Worm (Caenorhabditis elegans) whole organism, mixed stage, embryonic: ENCODE results near the gene F54E4.2.

Source experiments
- bed-3 ChIP-seq: fragments of 200-800 bp; sonication (Bioruptor generic); optimal IDR thresholded peaks from 3 replicates; lab custom pipeline; 2018; ENCODE audit warnings: mild to moderate bottlenecking, missing genetic modification characterization, moderate library complexity, missing compliant biosample characterization
- blmp-1 ChIP-seq: fragments of 150-350 bp; optimal IDR thresholded peaks from 2 replicates; lab custom pipeline; 2014; ENCODE audit warnings: missing biosample characterization, missing genetic modification characterization
- ceh-39 ChIP-seq: fragments of 150-350 bp; optimal IDR thresholded peaks from 2 replicates; lab custom pipeline; 2014; ENCODE audit warnings: missing biosample characterization, missing genetic modification characterization
- ceh-43 ChIP-seq: fragments of 200-800 bp; sonication (Bioruptor generic); optimal IDR thresholded peaks from 2 replicates; lab custom pipeline; 2018; ENCODE audit warnings: mild to moderate bottlenecking, missing genetic modification characterization, moderate library complexity, missing compliant biosample characterization
- ceh-83 ChIP-seq: fragments of 200-800 bp; sonication (Bioruptor generic); optimal IDR thresholded peaks from 2 replicates; lab custom pipeline; 2018; ENCODE audit warnings: mild to moderate bottlenecking, missing genetic modification characterization, missing compliant biosample characterization
- ces-1 ChIP-seq: fragments of 150-350 bp; optimal IDR thresholded peaks from 2 replicates; lab custom pipeline; 2014; ENCODE audit warnings: missing biosample characterization, missing genetic modification reagents, missing genetic modification characterization
- cnd-1 ChIP-seq: fragments of 200-800 bp; sonication (Bioruptor generic); optimal IDR thresholded peaks from 2 replicates; lab custom pipeline; 2018; ENCODE audit warnings: mild to moderate bottlenecking, missing genetic modification characterization, missing compliant biosample characterization
- drap-1 ChIP-seq: fragments of 200-800 bp; sonication (Bioruptor generic); optimal IDR thresholded peaks from 3 replicates; lab custom pipeline; 2018; ENCODE audit warnings: mild to moderate bottlenecking, missing genetic modification characterization, missing compliant biosample characterization
- elt-1 ChIP-seq: sonication (generic microtip); optimal IDR thresholded peaks from 2 replicates; lab custom pipeline; 2017; ENCODE audit warnings: missing genetic modification characterization, mild to moderate bottlenecking, missing compliant biosample characterization, antibody characterized with exemption, moderate library complexity, borderline replicate concordance; ENCODE audit not compliant: insufficient read depth
- elt-3 ChIP-seq: fragments of 150-350 bp; optimal IDR thresholded peaks from 2 replicates; lab custom pipeline; 2014; ENCODE audit warnings: missing biosample characterization, missing genetic modification characterization
- flh-1 ChIP-seq: fragments of 200-800 bp; sonication (Bioruptor generic); optimal IDR thresholded peaks from 2 replicates; lab custom pipeline; 2018; ENCODE audit warnings: mild to moderate bottlenecking, missing genetic modification characterization, moderate library complexity, missing compliant biosample characterization
- hlh-1 ChIP-seq: fragments of 150-350 bp; optimal IDR thresholded peaks from 2 replicates; lab custom pipeline; 2014; ENCODE audit warnings: missing biosample characterization, missing genetic modification reagents, missing genetic modification characterization
- lin-13 ChIP-seq: fragments of 150-350 bp; optimal IDR thresholded peaks from 2 replicates; lab custom pipeline; 2014; ENCODE audit warnings: missing biosample characterization, missing genetic modification characterization
- lin-32 ChIP-seq: fragments of 200-800 bp; sonication (Bioruptor generic); optimal IDR thresholded peaks from 2 replicates; lab custom pipeline; 2018; ENCODE audit warnings: mild to moderate bottlenecking, missing genetic modification characterization, missing compliant biosample characterization
- lsy-2 ChIP-seq: fragments of 150-350 bp; optimal IDR thresholded peaks from 2 replicates; lab custom pipeline; 2014; ENCODE audit warnings: missing biosample characterization, missing genetic modification characterization
- mab-5 ChIP-seq: fragments of 150-350 bp; optimal IDR thresholded peaks from 2 replicates; lab custom pipeline; 2014; ENCODE audit warnings: missing biosample characterization, missing genetic modification characterization
- mep-1 ChIP-seq: fragments of 150-350 bp; optimal IDR thresholded peaks from 2 replicates; lab custom pipeline; 2017; ENCODE audit warnings: missing biosample characterization, missing genetic modification reagents, missing genetic modification characterization, inconsistent platforms
- mls-2 ChIP-seq: sonication (generic microtip); optimal IDR thresholded peaks from 2 replicates; lab custom pipeline; 2016; ENCODE audit warnings: mild to moderate bottlenecking, missing genetic modification characterization, moderate library complexity, missing compliant biosample characterization
- nhr-2 ChIP-seq: fragments of 150-350 bp; optimal IDR thresholded peaks from 2 replicates; lab custom pipeline; 2014; ENCODE audit warnings: missing biosample characterization, missing genetic modification characterization
- nhr-237 ChIP-seq: fragments of 150-350 bp; optimal IDR thresholded peaks from 2 replicates; lab custom pipeline; 2014; ENCODE audit warnings: missing biosample characterization, missing genetic modification characterization
- nhr-76 ChIP-seq: sonication (generic microtip); optimal IDR thresholded peaks from 2 replicates; lab custom pipeline; 2017; ENCODE audit warnings: missing biosample characterization, missing genetic modification characterization
- sem-2 ChIP-seq: fragments of 200-800 bp; sonication (Bioruptor generic); optimal IDR thresholded peaks from 2 replicates; lab custom pipeline; 2018; ENCODE audit warnings: mild to moderate bottlenecking, missing genetic modification characterization, missing compliant biosample characterization
- sptf-1 ChIP-seq: sonication (generic microtip); optimal IDR thresholded peaks from 2 replicates; lab custom pipeline; 2017; ENCODE audit warnings: mild to moderate bottlenecking, missing genetic modification characterization, moderate library complexity, missing compliant biosample characterization
- tbx-8 ChIP-seq: fragments of 200-800 bp; sonication (Bioruptor generic); optimal IDR thresholded peaks from 2 replicates; lab custom pipeline; 2018; ENCODE audit warnings: mild to moderate bottlenecking, missing genetic modification characterization, moderate library complexity, missing compliant biosample characterization
- unc-120 ChIP-seq: sonication (generic microtip); optimal IDR thresholded peaks from 2 replicates; lab custom pipeline; 2017; ENCODE audit warnings: missing genetic modification characterization, missing compliant biosample characterization; ENCODE audit not compliant: poor library complexity, severe bottlenecking
- unc-39 ChIP-seq: fragments of 150-350 bp; optimal IDR thresholded peaks from 2 replicates; lab custom pipeline; 2014; ENCODE audit warnings: missing biosample characterization, missing genetic modification characterization
- unc-62 ChIP-seq: fragments of 150-350 bp; optimal IDR thresholded peaks from 2 replicates; lab custom pipeline; 2014; ENCODE audit warnings: missing biosample characterization, missing genetic modification reagents, missing genetic modification characterization
- zip-8 ChIP-seq: fragments of 150-350 bp; optimal IDR thresholded peaks from 2 replicates; lab custom pipeline; 2014; ENCODE audit warnings: missing biosample characterization, missing genetic modification characterization

The F54E4.2 gene

ce11 chrX:14659454-14659853, 30.7 kb upstream of the F54E4.2 start:
- TF ChIP-seq lin-32 (GFP tag; lab: Kevin White, UChicago) (no peak), bed-3 (GFP tag; lab: Kevin White, UChicago) (no peak), hlh-1 (tag; lab: Kevin White, UChicago) (peak; percentile 89), nhr-2 (peak; percentile 16), unc-62 (GFP tag; lab: Kevin White, UChicago) (peak; percentile 76)

ce11 chrX:14657445-14657844, 28.7 kb upstream of the F54E4.2 start:
- TF ChIP-seq unc-62 (GFP tag; lab: Kevin White, UChicago) (no peak), mep-1 (tag; lab: Kevin White, UChicago) (no peak), tbx-8 (no peak), bed-3 (GFP tag; lab: Kevin White, UChicago) (no peak), elt-3 (tag; lab: Kevin White, UChicago) (no peak), zip-8 (no peak), blmp-1 (tag; lab: Kevin White, UChicago) (no peak), mls-2 (tag; lab: Kevin White, UChicago) (no peak), unc-39 (tag; lab: Kevin White, UChicago) (no peak), ceh-83 (GFP tag; lab: Kevin White, UChicago) (no peak), drap-1 (GFP tag; lab: Kevin White, UChicago) (no peak), sem-2 (no peak)

- no peak for TF ChIP-seq ceh-83 (GFP tag; lab: Kevin White, UChicago)
- TF ChIP-seq unc-39 (tag; lab: Kevin White, UChicago), result no peak
- TF ChIP-seq unc-120, result no peak
- TF ChIP-seq, all 35 proteins: peak for 0
Observed at ce11 chrX:14654668-14655067, 26.0 kb upstream of the F54E4.2 start, which contains the start of gene syg-2. Gene syg-2 (plus strand): TSS chrX:14654968.

ce11 chrX:14653486-14653885, 24.8 kb upstream of the F54E4.2 start:
- TF ChIP-seq ceh-43 (GFP tag; lab: Kevin White, UChicago) (no peak), unc-62 (GFP tag; lab: Kevin White, UChicago) (peak; percentile 78), ces-1 (GFP tag; lab: Kevin White, UChicago) (peak; percentile 27), unc-120 (peak; percentile 78), hlh-1 (tag; lab: Kevin White, UChicago) (peak; percentile 99), mab-5 (tag; lab: Kevin White, UChicago) (peak; percentile 25)

DNA sequence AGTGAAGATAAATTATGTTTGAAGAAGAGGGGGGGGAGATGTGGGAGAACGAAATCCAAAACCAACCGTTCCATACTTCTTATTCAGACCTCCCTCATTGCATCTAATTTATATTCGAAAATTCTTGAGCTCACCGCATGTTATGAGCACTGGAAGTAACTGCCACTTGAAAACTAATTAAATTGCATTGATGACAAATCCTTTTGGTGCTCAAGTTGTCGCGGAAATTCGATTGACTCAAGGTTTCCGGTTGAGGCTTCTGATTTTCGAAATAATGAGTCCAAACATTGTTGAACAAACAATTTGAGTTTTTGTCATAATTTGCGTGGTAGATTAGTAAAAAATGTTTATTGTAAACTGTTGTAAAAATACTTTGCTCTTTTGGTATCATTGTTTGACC, 23.3 kb upstream of the F54E4.2 start:
- TF ChIP-seq elt-1 (tag; lab: Kevin White, UChicago) (no peak), drap-1 (GFP tag; lab: Kevin White, UChicago) (no peak), ces-1 (GFP tag; lab: Kevin White, UChicago) (peak; percentile 92), nhr-2 (no peak), nhr-76 (tag; lab: Kevin White, UChicago) (no peak)

DNA sequence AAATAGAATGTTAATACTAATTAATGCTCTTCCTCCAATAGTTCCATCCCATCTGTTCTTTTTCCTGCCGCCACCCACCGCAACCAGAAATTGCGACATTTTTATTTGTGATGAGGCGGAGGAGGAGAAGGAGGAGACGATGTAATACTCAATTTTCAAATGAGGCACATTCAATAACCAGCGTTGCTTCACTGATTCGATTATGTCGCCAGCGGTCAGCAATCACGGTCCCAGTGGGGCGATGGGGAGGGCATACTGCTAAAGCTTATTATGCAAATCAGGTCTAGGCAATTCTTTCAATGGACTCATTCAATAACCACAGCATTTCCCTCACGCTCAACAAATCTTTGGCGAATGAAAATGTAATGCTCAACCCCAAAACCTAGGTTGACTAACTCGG, 20.5 kb upstream of the F54E4.2 start:
- TF ChIP-seq nhr-237 (tag; lab: Kevin White, UChicago), result no peak
- TF ChIP-seq blmp-1 (tag; lab: Kevin White, UChicago), result no peak
- TF ChIP-seq nhr-76 (tag; lab: Kevin White, UChicago), result no peak
- peak; percentile 100 for TF ChIP-seq ces-1 (GFP tag; lab: Kevin White, UChicago)
- TF ChIP-seq unc-39 (tag; lab: Kevin White, UChicago), result no peak
- no peak for TF ChIP-seq ceh-39 (tag; lab: Kevin White, UChicago)
- TF ChIP-seq cnd-1 (tag; lab: Kevin White, UChicago), result peak; percentile 18
- no peak for TF ChIP-seq mab-5 (tag; lab: Kevin White, UChicago)
- no peak for TF ChIP-seq sptf-1
- TF ChIP-seq lsy-2, result no peak
- no peak for TF ChIP-seq sem-2
- no peak for TF ChIP-seq lin-13 (tag; lab: Kevin White, UChicago)
- TF ChIP-seq flh-1 (GFP tag; lab: Kevin White, UChicago), result no peak
- TF ChIP-seq mep-1 (tag; lab: Kevin White, UChicago), result peak; percentile 16
- no peak for TF ChIP-seq drap-1 (GFP tag; lab: Kevin White, UChicago)
- TF ChIP-seq mls-2 (tag; lab: Kevin White, UChicago), result no peak
